Fruit fly (Drosophila melanogaster) whole organism, embryonic: ENCODE results near the gene CG5823.

Experiments
- CG2202 ChIP-seq: fragments of 200-800 bp; sonication (Bioruptor generic); optimal IDR thresholded peaks from 2 replicates; lab custom pipeline; 2018; ENCODE audit warnings: missing biosample characterization, mild to moderate bottlenecking, missing genetic modification characterization
- CG8765 ChIP-seq: fragments of 200-800 bp; sonication (Bioruptor generic); IDR thresholded peaks from 2 replicates; pipeline ENCODE4 v1.3.6; 2022; ENCODE audit warnings: missing biosample characterization, missing genetic modification characterization
- MBD-R2 ChIP-seq: fragments of 200-800 bp; sonication (Bioruptor generic); IDR thresholded peaks from 2 replicates; pipeline ENCODE4 v1.3.6; 2022; ENCODE audit warnings: missing biosample characterization, missing genetic modification characterization
- MTF-1 ChIP-seq: fragments of 200-800 bp; sonication (Bioruptor generic); optimal IDR thresholded peaks from 2 replicates; lab custom pipeline; 2018; ENCODE audit warnings: missing biosample characterization, mild to moderate bottlenecking, missing genetic modification characterization, borderline replicate concordance
- NK7.1 ChIP-seq: fragments of 200-800 bp; sonication (Bioruptor generic); optimal IDR thresholded peaks from 3 replicates; lab custom pipeline; 2016; ENCODE audit warnings: missing biosample characterization, missing genetic modification characterization
- gcm ChIP-seq: fragments of 200-800 bp; sonication (Bioruptor generic); optimal IDR thresholded peaks from 2 replicates; lab custom pipeline; 2019; ENCODE audit warnings: missing biosample characterization, mild to moderate bottlenecking, missing genetic modification characterization, moderate library complexity

DNA sequence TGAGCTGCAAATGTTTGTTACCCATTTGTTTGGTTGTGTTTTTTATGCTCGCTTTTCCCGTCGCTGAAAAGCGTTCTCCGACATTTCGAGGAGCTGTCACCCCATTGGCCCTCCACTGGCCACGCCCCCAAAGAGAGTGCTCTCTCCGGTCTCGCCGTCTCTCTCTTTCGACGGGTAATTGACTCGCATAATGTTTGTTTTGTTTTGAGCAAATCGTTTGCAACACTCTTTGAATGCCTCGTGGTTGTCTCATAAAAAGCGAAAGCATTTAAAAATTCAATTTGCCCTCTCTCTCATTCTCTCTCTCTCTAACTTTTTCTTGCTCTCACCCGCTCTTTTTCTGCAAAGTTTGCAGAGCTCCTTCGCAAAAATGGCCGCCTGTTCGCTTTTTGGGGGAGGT lies 23.1 kb upstream of the CG5823 start:
- no peak for TF ChIP-seq NK7.1 (GFP tag; lab: Kevin White, UChicago)
- no peak for TF ChIP-seq CG2202 (tag; lab: Kevin White, UChicago)
- TF ChIP-seq MTF-1 (GFP tag; lab: Kevin White, UChicago), result no peak
- no peak for TF ChIP-seq MBD-R2 (GFP tag; lab: Robert Waterston, UW)
- no peak for TF ChIP-seq gcm
- TF ChIP-seq CG8765 (GFP tag; lab: Robert Waterston, UW), result no peak
